Fruit fly (Drosophila melanogaster) whole organism, embryonic: ENCODE data around the gene Secp43.
A peak's percentile ranks its signal among the peaks of the same experiment; 100 is the strongest.

Experiments
- ATbp ChIP-seq: fragments of 200-800 bp; sonication (Bioruptor generic); optimal IDR thresholded peaks from 2 replicates; lab custom pipeline; 2017; ENCODE audit warnings: missing biosample characterization, mild to moderate bottlenecking, missing genetic modification characterization, missing genetic modification reagents
- Antp ChIP-seq: fragments of 200-800 bp; sonication (Bioruptor generic); optimal IDR thresholded peaks from 3 replicates; lab custom pipeline; 2016; ENCODE audit warnings: missing biosample characterization, missing genetic modification characterization
- Bteb2 ChIP-seq: fragments of 200-800 bp; sonication (Bioruptor generic); optimal IDR thresholded peaks from 2 replicates; lab custom pipeline; 2016; ENCODE audit warnings: missing biosample characterization, missing genetic modification characterization
- CG10462 ChIP-seq: fragments of 200-800 bp; sonication (Bioruptor generic); optimal IDR thresholded peaks from 2 replicates; lab custom pipeline; 2016; ENCODE audit warnings: missing biosample characterization, missing genetic modification characterization
- CG11723 ChIP-seq: fragments of 200-800 bp; sonication (Bioruptor generic); optimal IDR thresholded peaks from 2 replicates; lab custom pipeline; 2017; ENCODE audit warnings: missing biosample characterization, mild to moderate bottlenecking, missing genetic modification characterization
- CG12104 ChIP-seq: fragments of 200-800 bp; sonication (Bioruptor generic); optimal IDR thresholded peaks from 3 replicates; lab custom pipeline; 2016; ENCODE audit warnings: missing biosample characterization, missing genetic modification characterization
- CG1233 ChIP-seq: fragments of 200-800 bp; sonication (Bioruptor generic); optimal IDR thresholded peaks from 4 replicates; lab custom pipeline; 2018; ENCODE audit warnings: missing biosample characterization, mild to moderate bottlenecking, missing genetic modification characterization
- CG13123 ChIP-seq: fragments of 200-800 bp; sonication (Bioruptor generic); optimal IDR thresholded peaks from 2 replicates; lab custom pipeline; 2016; ENCODE audit warnings: missing biosample characterization, missing genetic modification characterization
- CG14014 ChIP-seq: fragments of 200-800 bp; sonication (Bioruptor generic); IDR thresholded peaks from 2 replicates; pipeline ENCODE4 v1.3.6; 2022; ENCODE audit warnings: missing biosample characterization, missing genetic modification characterization
- CG14667 ChIP-seq: fragments of 200-800 bp; sonication (Bioruptor generic); IDR thresholded peaks from 2 replicates; pipeline ENCODE4 v1.3.6; 2022; ENCODE audit warnings: missing biosample characterization, missing genetic modification characterization
- CG1603 ChIP-seq: fragments of 200-800 bp; sonication (Bioruptor generic); optimal IDR thresholded peaks from 2 replicates; lab custom pipeline; 2019; ENCODE audit warnings: missing biosample characterization, mild to moderate bottlenecking, missing genetic modification characterization, moderate library complexity
- CG2875 ChIP-seq: fragments of 200-800 bp; sonication (Bioruptor generic); optimal IDR thresholded peaks from 2 replicates; lab custom pipeline; 2017; ENCODE audit warnings: missing biosample characterization, mild to moderate bottlenecking, missing genetic modification characterization, missing genetic modification reagents
- CG42726 ChIP-seq: fragments of 200-800 bp; sonication (Bioruptor generic); IDR thresholded peaks from 2 replicates; pipeline ENCODE4 v1.3.6; 2022; ENCODE audit warnings: missing biosample characterization, missing genetic modification characterization; ENCODE audit not compliant: partially characterized antibody
- CG43689 ChIP-seq: fragments of 200-800 bp; sonication (Bioruptor generic); IDR thresholded peaks from 2 replicates; pipeline ENCODE4 v1.3.6; 2022; ENCODE audit warnings: missing biosample characterization, missing genetic modification characterization
- CG4404 ChIP-seq: fragments of 200-800 bp; sonication (Bioruptor generic); IDR thresholded peaks from 2 replicates; pipeline ENCODE4 v1.3.6; 2022; ENCODE audit warnings: missing biosample characterization, missing genetic modification characterization
- CG7928 ChIP-seq: fragments of 200-800 bp; sonication (Bioruptor generic); optimal IDR thresholded peaks from 2 replicates; lab custom pipeline; 2017; ENCODE audit warnings: missing biosample characterization, mild to moderate bottlenecking, missing genetic modification characterization
- Doc2 ChIP-seq: fragments of 200-800 bp; sonication (Bioruptor generic); IDR thresholded peaks from 2 replicates; pipeline ENCODE4 v1.3.6; 2022; ENCODE audit warnings: missing biosample characterization, missing genetic modification characterization
- Ets97D ChIP-seq: fragments of 200-800 bp; sonication (Bioruptor generic); optimal IDR thresholded peaks from 3 replicates; lab custom pipeline; 2016; ENCODE audit warnings: missing biosample characterization, missing genetic modification characterization
- HLH3B ChIP-seq: fragments of 200-800 bp; sonication (Bioruptor generic); IDR thresholded peaks from 2 replicates; pipeline ENCODE4 v1.3.6; 2022; ENCODE audit warnings: missing biosample characterization, missing genetic modification characterization
- Hand ChIP-seq: fragments of 200-800 bp; sonication (Bioruptor generic); optimal IDR thresholded peaks from 2 replicates; lab custom pipeline; 2017; ENCODE audit warnings: mild to moderate bottlenecking, missing biosample characterization, missing genetic modification reagents, missing genetic modification characterization
- Hr78 ChIP-seq, 2 experiments: fragments of 200-800 bp in 1 of 2; fragments of >200 bp in 1 of 2; sonication (Bioruptor generic) in 1 of 2; optimal IDR thresholded peaks; 2 replicates each; lab custom pipeline; 2017 to 2019; ENCODE audit warnings: missing biosample characterization in 2 of 2, missing genetic modification characterization in 2 of 2, mild to moderate bottlenecking in 1 of 2, moderate library complexity in 1 of 2
- Kr ChIP-seq: fragments of 200-800 bp; sonication (Bioruptor generic); optimal IDR thresholded peaks from 2 replicates; lab custom pipeline; 2017; ENCODE audit warnings: missing biosample characterization, mild to moderate bottlenecking, missing genetic modification characterization
- MESR4 ChIP-seq: fragments of 200-800 bp; sonication (Bioruptor generic); optimal IDR thresholded peaks from 2 replicates; lab custom pipeline; 2018; ENCODE audit warnings: missing biosample characterization, mild to moderate bottlenecking, missing genetic modification characterization, moderate library complexity
- MTF-1 ChIP-seq: fragments of 200-800 bp; sonication (Bioruptor generic); optimal IDR thresholded peaks from 2 replicates; lab custom pipeline; 2018; ENCODE audit warnings: missing biosample characterization, mild to moderate bottlenecking, missing genetic modification characterization, borderline replicate concordance
- Mes4 ChIP-seq: fragments of 200-800 bp; sonication (Bioruptor generic); optimal IDR thresholded peaks from 2 replicates; lab custom pipeline; 2016; ENCODE audit warnings: missing biosample characterization, missing genetic modification characterization
- Myb ChIP-seq: fragments of 200-800 bp; sonication (Bioruptor generic); optimal IDR thresholded peaks from 2 replicates; lab custom pipeline; 2016; ENCODE audit warnings: missing biosample characterization, missing genetic modification characterization
- Neu2 ChIP-seq: fragments of 200-800 bp; sonication (Bioruptor generic); optimal IDR thresholded peaks from 3 replicates; lab custom pipeline; 2016; ENCODE audit warnings: missing biosample characterization, missing genetic modification characterization, borderline replicate concordance
- Sin3A ChIP-seq: fragments of >200 bp; optimal IDR thresholded peaks from 2 replicates; lab custom pipeline; 2018
- Sox100B ChIP-seq: fragments of 200-800 bp; sonication (Bioruptor generic); optimal IDR thresholded peaks from 3 replicates; lab custom pipeline; 2018; ENCODE audit warnings: missing biosample characterization, mild to moderate bottlenecking, missing genetic modification characterization
- Stat92E ChIP-seq, 3 experiments: fragments of >200 bp in 2 of 3; fragments of 200-800 bp in 1 of 3; sonication (Bioruptor generic) in 1 of 3; optimal IDR thresholded peaks; 2 replicates each; lab custom pipeline; 2017 to 2019; ENCODE audit warnings: missing biosample characterization in 3 of 3, missing genetic modification characterization in 3 of 3, mild to moderate bottlenecking in 1 of 3, moderate library complexity in 1 of 3
- Xbp1 ChIP-seq: fragments of 200-800 bp; sonication (Bioruptor generic); optimal IDR thresholded peaks from 3 replicates; lab custom pipeline; 2016; ENCODE audit warnings: missing biosample characterization, mild to moderate bottlenecking, missing genetic modification characterization
- amos ChIP-seq: fragments of 200-800 bp; sonication (Bioruptor generic); IDR thresholded peaks from 2 replicates; pipeline ENCODE4 v1.3.6; 2022; ENCODE audit warnings: missing biosample characterization, missing genetic modification characterization; ENCODE audit not compliant: partially characterized antibody
- chn ChIP-seq: fragments of 200-800 bp; sonication (Bioruptor generic); optimal IDR thresholded peaks from 2 replicates; lab custom pipeline; 2016; ENCODE audit warnings: missing biosample characterization, missing genetic modification characterization
- crc ChIP-seq: fragments of 200-800 bp; sonication (Bioruptor generic); optimal IDR thresholded peaks from 2 replicates; lab custom pipeline; 2016; ENCODE audit warnings: missing biosample characterization, missing genetic modification characterization
- crp ChIP-seq, 2 experiments: fragments of 200-800 bp; sonication (Bioruptor generic); optimal IDR thresholded peaks; 2 replicates in 1 of 2; 3 replicates in 1 of 2; lab custom pipeline; 2017; ENCODE audit warnings: missing biosample characterization in 2 of 2, missing genetic modification characterization in 2 of 2, mild to moderate bottlenecking in 1 of 2, moderate library complexity in 1 of 2
- dysf ChIP-seq: fragments of 200-800 bp; sonication (Bioruptor generic); IDR thresholded peaks from 3 replicates; pipeline ENCODE4 v1.3.6; 2022; ENCODE audit warnings: missing biosample characterization, missing genetic modification characterization
- fd3F ChIP-seq: fragments of 200-800 bp; sonication (Bioruptor generic); optimal IDR thresholded peaks from 2 replicates; lab custom pipeline; 2018; ENCODE audit warnings: missing biosample characterization, mild to moderate bottlenecking, missing genetic modification characterization, moderate library complexity
- fd64A ChIP-seq: fragments of 200-800 bp; sonication (Bioruptor generic); optimal IDR thresholded peaks from 3 replicates; lab custom pipeline; 2018; ENCODE audit warnings: missing biosample characterization, mild to moderate bottlenecking, missing genetic modification characterization
- fru ChIP-seq: fragments of >200 bp; optimal IDR thresholded peaks from 2 replicates; lab custom pipeline; 2017
- hkb ChIP-seq, 2 experiments: fragments of 200-800 bp in 1 of 2; fragments of >200 bp in 1 of 2; sonication (Bioruptor generic) in 1 of 2; IDR thresholded peaks in 1 of 2; optimal IDR thresholded peaks in 1 of 2; 2 replicates each; pipeline versions ENCODE4 v1.3.6 to Lab custom; 2017 to 2022; ENCODE audit warnings: missing biosample characterization in 1 of 2, missing genetic modification characterization in 1 of 2
- ind ChIP-seq: fragments of 200-800 bp; sonication (Bioruptor generic); optimal IDR thresholded peaks from 3 replicates; lab custom pipeline; 2016; ENCODE audit warnings: missing biosample characterization, missing genetic modification characterization
- kni ChIP-seq: fragments of 200-800 bp; sonication (Bioruptor generic); optimal IDR thresholded peaks from 3 replicates; lab custom pipeline; 2017; ENCODE audit warnings: mild to moderate bottlenecking, missing biosample characterization, missing genetic modification reagents, missing genetic modification characterization
- lola ChIP-seq, 3 experiments: fragments of >200 bp in 2 of 3; fragments of 200-800 bp in 1 of 3; sonication (Bioruptor generic) in 1 of 3; optimal IDR thresholded peaks; 2 replicates each; lab custom pipeline; 2017 to 2019; ENCODE audit warnings: missing biosample characterization in 3 of 3, missing genetic modification characterization in 3 of 3, mild to moderate bottlenecking in 1 of 3, moderate library complexity in 1 of 3
- lov ChIP-seq, 2 experiments: fragments of 200-800 bp in 1 of 2; fragments of >200 bp in 1 of 2; sonication (Bioruptor generic) in 1 of 2; IDR thresholded peaks in 1 of 2; optimal IDR thresholded peaks in 1 of 2; 2 replicates in 1 of 2; 3 replicates in 1 of 2; pipeline versions ENCODE4 v1.3.6 to Lab custom; 2017 to 2022; ENCODE audit warnings: missing biosample characterization in 1 of 2, missing genetic modification characterization in 1 of 2
- pros ChIP-seq: fragments of 200-800 bp; sonication (Bioruptor generic); optimal IDR thresholded peaks from 3 replicates; lab custom pipeline; 2019; ENCODE audit warnings: missing biosample characterization, mild to moderate bottlenecking, missing genetic modification characterization, moderate library complexity
- pzg ChIP-seq: fragments of 200-800 bp; sonication (Bioruptor generic); optimal IDR thresholded peaks from 3 replicates; lab custom pipeline; 2018; ENCODE audit warnings: missing biosample characterization, mild to moderate bottlenecking, missing genetic modification characterization, moderate library complexity
- sug ChIP-seq: fragments of 200-800 bp; optimal IDR thresholded peaks from 2 replicates; lab custom pipeline; 2019; ENCODE audit warnings: missing biosample characterization, mild to moderate bottlenecking, missing genetic modification characterization, moderate library complexity
- tx ChIP-seq: fragments of 200-800 bp; sonication (Bioruptor generic); optimal IDR thresholded peaks from 2 replicates; lab custom pipeline; 2016; ENCODE audit warnings: missing biosample characterization, missing genetic modification characterization
- unpg ChIP-seq: fragments of 200-800 bp; sonication (Bioruptor generic); optimal IDR thresholded peaks from 3 replicates; lab custom pipeline; 2018; ENCODE audit warnings: missing biosample characterization, mild to moderate bottlenecking, missing genetic modification characterization, moderate library complexity
- zfh2 ChIP-seq: fragments of 200-800 bp; sonication (Bioruptor generic); optimal IDR thresholded peaks from 2 replicates; lab custom pipeline; 2016; ENCODE audit warnings: missing biosample characterization, missing genetic modification characterization

Gene Secp43

dm6 chr2L:4463323-4463722 is 9.1 kb upstream of the Secp43 start, which contains the start of the genes CG15443 and Paris (continued):
- TF ChIP-seq Sox100B (GFP tag; lab: Kevin White, UChicago), result no peak
- TF ChIP-seq crc, result no peak
- TF ChIP-seq CG7928 (GFP tag; lab: Kevin White, UChicago), result no peak
- no peak for TF ChIP-seq CG2875
- no peak for TF ChIP-seq Sin3A (lab: Kevin White, UChicago)
- TF ChIP-seq pzg, result peak; percentile 61
- no peak for TF ChIP-seq CG42726 (GFP tag; lab: Robert Waterston, UW)
- peak in 1 of 2 experiments; percentile 85 for TF ChIP-seq crp (GFP tag; optimal IDR thresholded peaks at IDR 0.05; lab: Kevin White, UChicago)
- peak; percentile 2 for TF ChIP-seq MESR4
- no peak for TF ChIP-seq CG43689
- no peak for TF ChIP-seq Doc2 (GFP tag; lab: Robert Waterston, UW)
- TF ChIP-seq unpg (GFP tag; lab: Kevin White, UChicago), result no peak
- TF ChIP-seq fd64A (GFP tag; lab: Kevin White, UChicago), result no peak
- TF ChIP-seq Xbp1 (GFP tag; lab: Kevin White, UChicago), result no peak
- TF ChIP-seq Mes4 (GFP tag; lab: Kevin White, UChicago), result no peak
- no peak for TF ChIP-seq HLH3B (GFP tag; lab: Robert Waterston, UW)
- TF ChIP-seq hkb (optimal IDR thresholded peaks at IDR 0.05; lab: Kevin White, UChicago), result no peak
- no peak for TF ChIP-seq hkb (GFP tag; IDR thresholded peaks at IDR 0.05; lab: Robert Waterston, UW)
- TF ChIP-seq CG14014, result no peak
- TF ChIP-seq CG10462 (GFP tag; lab: Kevin White, UChicago), result no peak
- TF ChIP-seq ATbp (GFP tag; lab: Kevin White, UChicago), result no peak
- no peak for TF ChIP-seq sug (tag; lab: Kevin White, UChicago)
- no peak for TF ChIP-seq CG14667 (GFP tag; lab: Robert Waterston, UW)
- no peak for TF ChIP-seq kni (GFP tag; lab: Kevin White, UChicago)
- TF ChIP-seq CG1233 (GFP tag; lab: Kevin White, UChicago), result peak; percentile 9
- TF ChIP-seq tx (GFP tag; lab: Kevin White, UChicago), result no peak
- TF ChIP-seq MTF-1 (GFP tag; lab: Kevin White, UChicago), result peak; percentile 7
- TF ChIP-seq fru (lab: Kevin White, UChicago), result no peak
- no peak for TF ChIP-seq dysf (GFP tag; lab: Robert Waterston, UW)
- no peak for TF ChIP-seq lov (optimal IDR thresholded peaks at IDR 0.05; lab: Kevin White, UChicago)
- no peak for TF ChIP-seq lov (GFP tag; IDR thresholded peaks at IDR 0.05; lab: Robert Waterston, UW)
- TF ChIP-seq CG13123, result no peak
- no peak for TF ChIP-seq Antp (GFP tag; lab: Kevin White, UChicago)
- TF ChIP-seq CG1603 (tag; lab: Kevin White, UChicago), result peak; percentile 65
- TF ChIP-seq Kr (GFP tag; lab: Kevin White, UChicago), result no peak
- no peak for TF ChIP-seq chn
- TF ChIP-seq Hand (GFP tag; lab: Kevin White, UChicago), result no peak
- peak; percentile 65 for TF ChIP-seq amos
- no peak for TF ChIP-seq fd3F
- peak; percentile 41 for TF ChIP-seq Ets97D
- TF ChIP-seq Bteb2 (GFP tag; lab: Kevin White, UChicago), result no peak
- TF ChIP-seq ind, result no peak
- no peak for TF ChIP-seq Stat92E (GFP tag; optimal IDR thresholded peaks at IDR 0.05; lab: Kevin White, UChicago)
- no peak for TF ChIP-seq CG11723 (GFP tag; lab: Kevin White, UChicago)
- no peak for TF ChIP-seq CG12104 (GFP tag; lab: Kevin White, UChicago)
- TF ChIP-seq Myb (GFP tag; lab: Kevin White, UChicago), result peak; percentile 29
- TF ChIP-seq Hr78 (GFP tag; optimal IDR thresholded peaks at IDR 0.05; lab: Kevin White, UChicago), result no peak
- TF ChIP-seq CG4404 (GFP tag; lab: Robert Waterston, UW), result no peak
- TF ChIP-seq zfh2 (GFP tag; lab: Kevin White, UChicago), result no peak
- no peak for TF ChIP-seq pros (GFP tag; lab: Kevin White, UChicago)
- no peak for TF ChIP-seq lola (GFP tag; optimal IDR thresholded peaks at IDR 0.05; lab: Kevin White, UChicago)
- no peak for TF ChIP-seq Neu2
